Fruit fly (Drosophila melanogaster): ENCODE data around the gene CG31683.
"Not testable (repeated sequence)": the region's sequence is repeated elsewhere in the genome, so short reads cannot be mapped to it uniquely, and the experiment has no call there.

The CG31683 gene

DNA sequence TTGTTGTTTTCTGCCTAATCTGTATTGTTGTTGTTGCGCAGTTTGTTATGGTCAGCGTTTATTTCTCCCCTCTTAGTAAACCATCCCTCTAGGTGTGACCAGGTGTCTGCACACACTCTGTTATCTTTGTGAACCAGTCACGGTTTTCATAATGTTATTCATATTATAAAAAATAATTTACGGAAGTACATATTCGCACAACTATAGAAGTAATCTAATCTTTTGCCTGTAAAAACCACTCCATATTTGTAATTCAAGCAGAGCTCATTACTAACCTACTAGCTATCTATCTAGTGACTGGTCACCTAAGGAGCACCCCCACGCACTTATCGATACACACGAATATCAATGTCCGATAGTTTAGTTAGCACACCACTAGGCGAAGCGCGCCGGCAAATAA, at the start of gene CG31683, which contains the start of gene CG31687:
TSS of gene CG31683 (minus strand) at position 101 of the 400 bp plus-strand sequence.
TSS of gene CG31687 (plus strand) at position 362 of the 400 bp plus-strand sequence.
- TF ChIP-seq CTCF, CG8478 (optimal IDR thresholded peaks at IDR 0.05): not testable (repeated sequence)

DNA sequence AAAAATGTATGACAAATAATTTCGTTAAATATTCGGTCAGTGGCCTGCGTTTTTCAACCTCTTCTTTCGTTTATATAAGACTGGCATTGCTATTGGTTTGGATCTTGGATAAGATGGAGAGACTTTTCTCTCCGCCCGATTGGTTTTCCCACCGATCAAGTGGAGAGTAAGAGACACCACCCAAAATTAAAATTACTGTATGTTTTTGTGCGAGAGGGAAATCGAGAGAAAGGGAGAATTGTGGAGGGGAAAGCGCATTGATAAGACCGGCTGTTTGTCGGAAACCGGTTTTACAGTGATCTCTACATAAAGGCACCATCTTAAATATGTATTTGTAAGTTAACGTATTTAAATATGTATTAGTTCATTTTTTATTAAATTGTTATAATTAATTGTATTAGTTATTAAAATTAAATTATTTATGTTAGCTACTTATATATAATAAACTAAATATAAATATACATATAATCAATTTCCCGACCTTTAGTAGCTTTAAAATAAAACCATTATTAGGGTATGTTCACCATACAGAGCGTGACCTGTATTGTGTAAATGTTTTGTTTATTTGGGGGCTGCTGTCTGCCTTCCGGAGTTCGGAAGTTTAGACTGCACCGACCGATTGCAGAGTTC, 44.8 kb upstream of the CG31683 start, which contains the start of gene CG34007:
TSS of gene CG34007 (plus strand) at position 608 of the 630 bp plus-strand sequence.
- peak; percentile 12 to 52 for TF ChIP-seq CTCF (optimal IDR thresholded peaks at IDR 0.05)
- no peak for TF ChIP-seq CG8478 (optimal IDR thresholded peaks at IDR 0.05)

DNA sequence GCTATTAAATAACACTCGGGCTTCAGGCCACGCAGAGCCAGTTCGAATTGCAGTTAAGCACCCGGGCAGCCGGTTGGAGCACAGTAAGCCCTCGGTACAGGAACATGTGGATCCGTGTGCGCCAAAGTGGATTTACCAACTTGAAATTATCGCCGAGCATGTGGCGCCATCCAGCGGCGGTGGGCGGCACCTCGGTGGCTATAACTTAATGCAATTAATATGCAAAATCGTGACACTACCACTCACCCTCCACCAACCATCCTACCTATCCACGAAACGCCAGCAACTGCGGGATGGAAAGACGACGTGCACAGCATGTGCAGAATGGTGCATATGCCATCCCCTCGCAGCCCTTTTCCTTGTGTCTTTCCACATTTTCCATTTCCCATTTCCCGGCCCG, 38.4 kb upstream of the CG31683 start:
- TF ChIP-seq CG8478 (optimal IDR thresholded peaks at IDR 0.05) (no peak), CTCF (optimal IDR thresholded peaks at IDR 0.05) (peak; percentile 81 to 91)

DNA sequence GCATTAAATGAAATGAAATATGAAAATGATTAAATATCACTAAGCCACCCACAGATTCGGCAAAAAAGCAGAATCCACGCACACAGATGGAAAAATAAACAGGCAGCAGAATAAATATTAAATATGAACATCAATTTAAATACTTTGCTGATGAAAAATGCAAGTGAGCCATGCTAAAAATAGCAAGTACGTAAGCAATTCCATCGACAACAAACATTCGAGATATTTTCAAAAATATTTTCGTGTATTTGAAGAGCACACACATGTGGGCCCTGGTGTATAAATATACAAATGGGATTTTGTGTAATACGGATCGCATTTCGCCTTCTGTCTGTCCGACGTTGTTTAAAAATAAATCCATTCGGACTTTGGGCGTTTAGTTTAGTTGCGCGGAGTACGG, 38.0 kb upstream of the CG31683 start:
- TF ChIP-seq CTCF (optimal IDR thresholded peaks at IDR 0.05) (no peak), CG8478 (optimal IDR thresholded peaks at IDR 0.05) (no peak)

DNA sequence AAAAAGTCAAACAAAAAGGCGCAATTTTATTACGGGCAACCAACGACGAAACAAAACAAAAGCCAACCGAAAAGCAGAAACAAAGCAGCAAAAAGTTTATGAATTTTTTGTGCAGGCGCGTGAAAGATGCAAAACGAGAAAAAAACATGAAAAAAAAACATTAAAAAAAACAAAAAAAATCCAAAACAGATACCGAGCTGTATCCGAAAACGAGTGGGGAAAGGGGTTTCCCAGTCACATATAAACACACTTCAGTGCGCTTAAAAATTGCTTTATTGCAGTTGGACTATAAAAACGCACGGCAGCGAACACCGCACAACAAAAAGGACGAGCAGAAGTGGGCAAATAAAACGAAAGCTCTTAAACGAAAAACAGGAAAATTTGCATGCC, 37.0 kb upstream of the CG31683 start:
- TF ChIP-seq CTCF (optimal IDR thresholded peaks at IDR 0.05) (no peak), CG8478 (optimal IDR thresholded peaks at IDR 0.05) (no peak)

DNA sequence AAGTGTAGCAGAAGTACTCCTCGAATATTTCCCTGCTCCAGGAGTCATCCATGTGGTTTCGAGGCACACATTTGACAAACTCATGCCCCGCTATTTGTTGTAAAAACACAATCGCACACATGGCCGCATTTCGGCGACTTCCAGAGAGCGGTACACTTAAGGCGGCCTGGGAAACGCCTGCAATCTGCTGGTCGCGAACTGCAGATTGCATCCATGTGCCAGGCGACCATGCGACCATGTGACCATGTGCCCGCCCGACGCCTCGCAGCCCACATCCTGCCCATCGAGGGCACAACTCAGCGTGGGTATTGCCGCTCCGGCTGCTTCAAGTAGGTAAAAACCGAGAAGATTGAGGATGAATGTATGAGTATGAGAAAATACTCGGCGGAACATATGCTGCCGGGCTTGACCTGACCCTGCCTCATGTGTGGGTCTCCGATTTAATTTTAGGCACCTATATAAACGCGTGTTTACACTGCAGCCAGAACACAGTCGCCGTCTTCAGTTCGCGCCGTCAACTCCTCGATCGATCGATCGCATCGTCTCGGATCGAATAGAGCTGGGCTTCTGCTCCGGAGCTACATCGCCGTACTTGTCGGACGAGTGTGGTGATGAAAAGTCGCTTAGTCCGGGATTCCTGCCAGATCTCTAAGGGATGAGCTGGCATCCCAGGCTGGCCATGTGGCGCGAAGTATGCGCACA, 36.4 kb upstream of the CG31683 start:
- TF ChIP-seq CTCF (optimal IDR thresholded peaks at IDR 0.05) (no peak), CG8478 (optimal IDR thresholded peaks at IDR 0.05) (no peak)

DNA sequence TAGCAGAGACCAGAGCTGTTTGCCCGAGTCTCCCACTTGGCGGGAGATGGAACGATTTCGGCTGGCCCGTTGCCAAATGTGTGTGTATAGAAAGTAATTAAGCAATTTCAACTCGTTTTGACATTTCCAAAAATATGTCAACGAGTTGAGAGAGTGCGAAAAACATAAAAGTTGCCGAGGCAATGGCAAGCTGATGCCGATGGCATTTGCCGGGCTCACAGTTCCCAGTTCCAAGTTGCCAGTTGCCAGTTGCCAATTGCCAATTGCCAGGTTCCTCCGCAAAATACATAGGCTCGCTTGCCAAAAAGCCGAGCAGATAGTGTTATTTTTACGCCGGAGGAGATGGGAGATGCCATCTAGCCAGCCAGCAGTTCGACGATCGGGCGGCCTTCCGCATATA, 33.8 kb upstream of the CG31683 start:
- TF ChIP-seq CTCF (optimal IDR thresholded peaks at IDR 0.05) (no peak), CG8478 (optimal IDR thresholded peaks at IDR 0.05) (no peak)

DNA sequence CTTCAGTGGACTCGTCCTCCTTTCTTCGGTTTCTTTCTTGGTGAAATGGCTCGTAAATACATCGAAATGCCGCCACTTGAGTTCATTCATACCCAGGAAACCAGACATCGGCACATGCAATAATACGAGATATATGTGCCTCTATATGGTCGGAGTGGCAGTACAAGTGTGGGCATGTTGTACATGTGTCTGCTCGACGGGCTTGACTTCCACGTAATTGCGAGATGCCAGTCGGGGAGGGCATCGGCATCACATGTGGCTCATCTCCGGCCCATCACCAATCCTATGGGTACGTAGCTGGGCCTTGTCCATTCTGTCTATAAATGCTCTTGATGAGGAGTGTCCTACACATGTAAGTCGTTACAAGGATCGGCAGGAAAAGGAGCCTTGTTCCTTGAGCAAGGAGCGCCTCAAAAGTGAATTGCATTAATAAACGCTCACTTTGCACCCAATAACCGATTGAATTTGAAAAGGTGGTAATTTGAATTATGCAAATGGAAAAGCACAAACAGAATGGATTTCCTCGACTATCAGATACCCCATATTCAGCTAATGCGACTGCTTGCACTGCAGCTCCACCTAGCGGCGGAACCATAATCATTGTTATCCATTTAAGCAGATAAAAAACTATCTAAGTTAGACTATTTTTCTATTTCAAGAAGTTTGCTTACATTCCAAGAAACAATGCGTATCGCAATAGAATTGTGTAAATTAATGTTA, 31.5 kb upstream of the CG31683 start:
- TF ChIP-seq CG8478 (optimal IDR thresholded peaks at IDR 0.05) (no peak), CTCF (optimal IDR thresholded peaks at IDR 0.05) (peak; percentile 67 to 77)

DNA sequence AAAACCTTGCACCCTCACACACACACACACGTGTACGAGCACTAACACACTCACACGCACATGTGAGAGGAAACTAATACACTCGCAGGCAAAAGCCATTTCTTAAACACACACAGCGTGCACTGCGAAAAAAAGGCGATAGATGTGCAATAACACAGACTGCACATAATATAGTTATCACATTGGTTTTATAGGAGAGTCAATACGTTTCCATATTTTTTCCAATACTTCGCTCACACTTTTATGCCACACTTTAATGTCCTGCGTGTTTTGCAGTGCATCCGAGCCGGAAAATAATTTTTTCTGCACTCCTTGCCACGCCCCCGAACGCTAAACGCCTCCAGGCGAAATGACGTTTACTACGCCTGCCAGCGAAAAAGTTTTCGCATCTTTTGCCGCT, 29.9 kb upstream of the CG31683 start:
- TF ChIP-seq CG8478 (optimal IDR thresholded peaks at IDR 0.05), result no peak
- no peak for TF ChIP-seq CTCF (optimal IDR thresholded peaks at IDR 0.05)

DNA sequence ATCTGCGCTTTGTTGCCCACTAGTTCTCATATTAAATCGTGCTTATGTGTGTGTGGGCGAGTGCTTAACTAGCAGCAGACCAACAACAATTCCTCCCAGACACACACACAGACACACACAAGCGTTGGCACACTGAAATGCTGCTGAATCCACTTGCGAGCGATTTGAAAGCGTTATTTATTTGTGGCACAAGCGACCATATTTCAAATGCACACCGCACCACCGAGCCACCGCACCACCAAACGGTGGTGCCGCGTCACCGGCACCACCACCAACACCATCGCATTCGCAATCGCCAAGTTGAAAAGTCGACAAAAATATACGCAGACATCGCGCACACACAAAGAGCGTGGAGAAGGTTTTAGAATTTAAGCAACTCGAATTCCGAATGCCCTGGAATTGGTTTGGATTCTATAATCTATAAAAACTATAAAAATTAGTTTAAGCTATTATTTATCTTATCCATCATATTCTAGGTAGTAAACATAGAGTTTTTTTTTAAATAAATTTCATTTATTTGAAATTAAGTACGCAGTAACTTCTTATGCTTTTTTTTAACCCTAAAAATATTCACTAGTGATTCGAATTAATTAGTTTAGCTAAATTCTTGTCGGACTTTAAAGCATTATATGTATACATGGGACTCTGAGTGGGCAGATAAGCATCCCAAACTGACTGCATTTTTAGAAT, 28.9 kb upstream of the CG31683 start:
- TF ChIP-seq CG8478 (optimal IDR thresholded peaks at IDR 0.05) (no peak), CTCF (optimal IDR thresholded peaks at IDR 0.05) (no peak)

DNA sequence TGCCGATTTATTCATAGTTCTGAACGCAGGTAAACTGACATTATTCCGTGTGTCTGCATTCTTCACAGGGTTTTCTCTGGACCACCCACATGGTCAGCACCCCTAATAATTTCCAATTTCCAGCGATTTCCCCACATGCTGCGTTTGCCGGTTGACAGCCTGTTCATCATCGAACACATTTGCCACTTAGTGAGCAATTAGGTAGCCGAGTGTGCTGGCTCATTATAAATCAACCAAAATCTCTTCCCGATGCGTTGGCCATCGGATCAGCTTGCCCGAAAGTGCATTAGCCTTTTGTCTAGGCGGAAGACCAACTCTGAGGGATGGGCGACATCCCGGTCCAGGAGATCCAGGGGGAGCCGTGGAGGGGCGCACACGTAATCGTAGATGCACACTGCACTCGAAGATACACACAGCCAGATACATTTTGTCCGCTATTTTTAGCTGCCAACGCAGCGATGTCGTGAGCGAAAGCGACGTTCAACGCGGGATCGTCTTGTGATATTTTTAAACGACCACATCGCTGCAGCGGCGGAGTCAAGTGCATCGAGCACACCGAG, 27.0 kb upstream of the CG31683 start:
- no peak for TF ChIP-seq CG8478 (optimal IDR thresholded peaks at IDR 0.05)
- TF ChIP-seq CTCF (optimal IDR thresholded peaks at IDR 0.05), result no peak

DNA sequence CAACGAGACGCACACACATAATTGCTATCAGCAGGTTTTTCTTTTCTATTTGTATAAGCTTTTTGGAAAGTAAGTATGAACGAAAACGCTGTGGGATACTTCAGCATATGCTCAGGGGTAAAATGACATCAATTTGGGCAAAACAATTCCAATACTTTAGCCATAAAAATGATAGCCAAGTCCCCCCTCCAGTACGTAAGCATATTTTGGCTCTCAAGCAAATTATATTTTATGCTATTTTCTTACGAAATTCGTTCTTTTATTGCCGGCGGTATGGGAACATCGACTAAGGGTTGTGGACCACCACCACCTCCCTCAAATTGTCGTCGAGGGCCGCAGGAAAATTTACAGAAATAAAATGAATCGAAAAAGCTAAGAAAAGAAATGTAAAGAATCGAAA, 23.5 kb upstream of the CG31683 start, which contains the start of gene CG43233:
TSS of gene CG43233 (minus strand) at position 101 of the 400 bp plus-strand sequence.
- TF ChIP-seq CG8478 (optimal IDR thresholded peaks at IDR 0.05), result no peak
- TF ChIP-seq CTCF (optimal IDR thresholded peaks at IDR 0.05), result no peak

DNA sequence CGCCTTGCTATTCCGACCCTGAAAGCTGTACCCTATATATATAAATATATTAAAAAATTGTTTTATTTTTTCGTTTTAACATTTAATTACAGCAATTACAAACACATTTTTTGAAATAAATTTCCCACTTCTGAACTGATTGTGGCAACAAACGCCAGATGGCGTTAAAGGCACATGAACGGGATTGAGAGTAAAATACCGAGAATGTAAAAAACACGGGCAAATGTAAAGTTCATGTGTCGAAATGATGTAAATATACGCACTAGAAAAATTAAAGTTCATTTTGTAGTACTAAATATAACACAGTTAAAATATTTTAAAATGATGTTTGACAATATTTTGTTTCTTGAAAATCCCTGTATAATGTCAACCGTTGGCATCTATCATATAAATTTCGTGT, 14.6 kb upstream of the CG31683 start:
- TF ChIP-seq CTCF (optimal IDR thresholded peaks at IDR 0.05) (peak; percentile 73 to 90), CG8478 (optimal IDR thresholded peaks at IDR 0.05) (no peak)

DNA sequence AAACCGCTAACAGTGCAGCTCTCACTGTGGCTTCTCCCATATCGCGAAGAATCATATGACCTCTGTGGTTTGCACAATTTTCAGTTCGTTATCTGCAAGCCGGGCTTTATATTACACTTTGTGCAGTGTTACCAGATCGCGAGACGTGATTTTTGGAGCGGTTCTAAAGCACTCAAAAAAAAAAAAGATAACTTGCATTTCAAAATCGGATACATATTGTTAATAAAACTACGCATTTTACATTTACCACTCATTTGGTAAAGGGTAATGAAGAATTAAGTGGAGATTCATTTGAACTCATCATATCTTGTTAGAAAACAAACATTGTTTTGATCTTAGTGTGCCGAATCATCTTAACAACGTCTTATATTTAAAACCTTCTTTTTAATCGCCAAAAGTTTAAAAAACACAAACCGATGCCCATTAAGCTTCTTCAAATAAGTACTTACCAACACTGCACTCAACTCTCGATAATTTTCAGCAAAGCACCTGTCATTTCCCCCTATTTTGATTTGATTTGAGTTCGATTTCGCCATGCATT, 13.6 kb upstream of the CG31683 start, which contains the start of gene CG2493:
TSS of gene CG2493 (minus strand) at position 129 of the 541 bp plus-strand sequence.
- no peak for TF ChIP-seq CTCF (optimal IDR thresholded peaks at IDR 0.05)

Measured in S2 (cell line).